Worm (Caenorhabditis elegans) whole organism, midembryonic: ENCODE measurements around the gene nhr-53.
"Not testable (repeated sequence)": the region's sequence is repeated elsewhere in the genome, so short reads cannot be mapped to it uniquely, and the experiment has no call there.

Experiments
- T22C8.4 ChIP-seq: fragments of 200-800 bp; sonication (Bioruptor generic); IDR thresholded peaks from 2 replicates; pipeline ENCODE4 v1.3.6; 2022; ENCODE audit warnings: missing genetic modification characterization, missing compliant biosample characterization
- cog-1 ChIP-seq: sonication (generic microtip); optimal IDR thresholded peaks from 2 replicates; lab custom pipeline; 2016; ENCODE audit warnings: missing genetic modification characterization, missing compliant biosample characterization
- flt-1 ChIP-seq: fragments of 200-800 bp; sonication (Bioruptor generic); IDR thresholded peaks from 2 replicates; pipeline ENCODE4 v1.3.6; 2022; ENCODE audit warnings: missing genetic modification characterization, missing compliant biosample characterization
- klf-2 ChIP-seq: fragments of 200-800 bp; sonication (Bioruptor generic); conservative IDR thresholded peaks from 2 replicates; pipeline ENCODE4 v1.3.6; 2022; ENCODE audit warnings: missing genetic modification reagents, missing genetic modification characterization, missing compliant biosample characterization
- med-1 ChIP-seq: sonication (generic microtip); optimal IDR thresholded peaks from 2 replicates; lab custom pipeline; 2017; ENCODE audit warnings: missing genetic modification characterization, mild to moderate bottlenecking, missing compliant biosample characterization, antibody characterized with exemption, missing genetic modification reagents; ENCODE audit not compliant: insufficient read depth
- ref-1 ChIP-seq: fragments of 200-800 bp; sonication (Bioruptor generic); conservative IDR thresholded peaks from 2 replicates; pipeline ENCODE4 v1.3.6; 2022; ENCODE audit warnings: missing genetic modification reagents, missing genetic modification characterization, missing compliant biosample characterization
- tab-1 ChIP-seq: fragments of 200-800 bp; sonication (Bioruptor generic); IDR thresholded peaks from 2 replicates; pipeline ENCODE4 v1.3.6; 2022; ENCODE audit warnings: missing genetic modification characterization, missing compliant biosample characterization
- ztf-23 ChIP-seq: fragments of 200-800 bp; sonication (Bioruptor generic); IDR thresholded peaks from 2 replicates; pipeline ENCODE4 v1.3.6; 2022; ENCODE audit warnings: missing genetic modification reagents, missing genetic modification characterization, missing compliant biosample characterization
- ztf-29 ChIP-seq: fragments of 200-800 bp; sonication (Bioruptor generic); IDR thresholded peaks from 2 replicates; pipeline ENCODE4 v1.3.6; 2022; ENCODE audit warnings: missing genetic modification reagents, missing genetic modification characterization, missing compliant biosample characterization

Gene nhr-53

ce11 chrV:15674899-15675298 is 27.3 kb downstream of the nhr-53 start:
- TF ChIP-seq ztf-23 (GFP tag; lab: Robert Waterston, UW) (no peak), tab-1 (GFP tag; lab: Robert Waterston, UW) (0 out of 2 replicates have a peak, but pooled peaks have one; percentile 22)

- TF ChIP-seq ref-1 (GFP tag; lab: Robert Waterston, UW) = no peak
- no peak for TF ChIP-seq T22C8.4 (GFP tag; lab: Robert Waterston, UW)
- TF ChIP-seq tab-1 (GFP tag; lab: Robert Waterston, UW) = no peak
- TF ChIP-seq med-1 (GFP tag; lab: Kevin White, UChicago) = no peak
- TF ChIP-seq ztf-29 = no peak
- TF ChIP-seq flt-1 (GFP tag; lab: Robert Waterston, UW) = no peak
- no peak for TF ChIP-seq cog-1 (tag; lab: Kevin White, UChicago)
- no peak for TF ChIP-seq klf-2 (GFP tag; lab: Robert Waterston, UW)
- no peak for TF ChIP-seq ztf-23 (GFP tag; lab: Robert Waterston, UW)
Observed at ce11 chrV:15673707-15674106, 28.5 kb downstream of the nhr-53 start, which contains the start of gene nhr-51. TSS of gene nhr-51 (plus strand) at chrV:15674007.

- not testable (repeated sequence) for TF ChIP-seq T22C8.4, klf-2, flt-1 (GFP tag; lab: Robert Waterston, UW)
Observed at ce11 chrV:15670139-15670538, 32.0 kb downstream of the nhr-53 start, which contains the start of gene K06B4.15. TSS of gene K06B4.15 (plus strand) at chrV:15670439.

- TF ChIP-seq T22C8.4 (GFP tag; lab: Robert Waterston, UW) (no peak), tab-1 (GFP tag; lab: Robert Waterston, UW) (no peak), ref-1 (GFP tag; lab: Robert Waterston, UW) (no peak), ztf-29 (no peak)
Observed at ce11 chrV:15668870-15669269, 33.3 kb downstream of the nhr-53 start, which contains the start of gene K06B4.4. TSS of gene K06B4.4 (plus strand) at chrV:15669170.

ce11 chrV:15668200-15668599 is 34.0 kb downstream of the nhr-53 start, which contains the start of gene F53E4.1:
TSS of gene F53E4.1 (minus strand) at chrV:15668300.
- not testable (repeated sequence) for TF ChIP-seq ztf-23 (GFP tag; lab: Robert Waterston, UW); klf-2 (GFP tag; lab: Robert Waterston, UW); cog-1 (tag; lab: Kevin White, UChicago)

ce11 chrV:15666718-15667117 is 35.4 kb downstream of the nhr-53 start:
- TF ChIP-seq T22C8.4 (GFP tag; lab: Robert Waterston, UW) (no peak), ztf-23 (GFP tag; lab: Robert Waterston, UW) (no peak), med-1 (GFP tag; lab: Kevin White, UChicago) (no peak), ztf-29 (no peak), klf-2 (GFP tag; lab: Robert Waterston, UW) (no peak), cog-1 (tag; lab: Kevin White, UChicago) (no peak), ref-1 (GFP tag; lab: Robert Waterston, UW) (no peak), flt-1 (GFP tag; lab: Robert Waterston, UW) (no peak), tab-1 (GFP tag; lab: Robert Waterston, UW) (no peak)

ce11 chrV:15664053-15664661 is 38.0 kb downstream of the nhr-53 start:
- TF ChIP-seq ztf-29 (no peak), flt-1 (GFP tag; lab: Robert Waterston, UW) (no peak), klf-2 (GFP tag; lab: Robert Waterston, UW) (no peak)

- TF ChIP-seq tab-1 (GFP tag; lab: Robert Waterston, UW) (no peak), ztf-23 (GFP tag; lab: Robert Waterston, UW) (no peak), ztf-29 (no peak), klf-2 (GFP tag; lab: Robert Waterston, UW) (no peak), med-1 (GFP tag; lab: Kevin White, UChicago) (no peak), flt-1 (GFP tag; lab: Robert Waterston, UW) (no peak), cog-1 (tag; lab: Kevin White, UChicago) (no peak), T22C8.4 (GFP tag; lab: Robert Waterston, UW) (no peak), ref-1 (GFP tag; lab: Robert Waterston, UW) (no peak)
Observed at ce11 chrV:15661580-15661979, 40.6 kb downstream of the nhr-53 start.

- TF ChIP-seq tab-1 (GFP tag; lab: Robert Waterston, UW) (no peak), flt-1 (GFP tag; lab: Robert Waterston, UW) (no peak)
Observed at ce11 chrV:15661003-15661402, 41.2 kb downstream of the nhr-53 start.

ce11 chrV:15658262-15659060 is 43.7 kb downstream of the nhr-53 start:
- no peak for TF ChIP-seq flt-1 (GFP tag; lab: Robert Waterston, UW)
